Worm (Caenorhabditis elegans): ENCODE measurements around the gene F28C10.1.

DNA sequence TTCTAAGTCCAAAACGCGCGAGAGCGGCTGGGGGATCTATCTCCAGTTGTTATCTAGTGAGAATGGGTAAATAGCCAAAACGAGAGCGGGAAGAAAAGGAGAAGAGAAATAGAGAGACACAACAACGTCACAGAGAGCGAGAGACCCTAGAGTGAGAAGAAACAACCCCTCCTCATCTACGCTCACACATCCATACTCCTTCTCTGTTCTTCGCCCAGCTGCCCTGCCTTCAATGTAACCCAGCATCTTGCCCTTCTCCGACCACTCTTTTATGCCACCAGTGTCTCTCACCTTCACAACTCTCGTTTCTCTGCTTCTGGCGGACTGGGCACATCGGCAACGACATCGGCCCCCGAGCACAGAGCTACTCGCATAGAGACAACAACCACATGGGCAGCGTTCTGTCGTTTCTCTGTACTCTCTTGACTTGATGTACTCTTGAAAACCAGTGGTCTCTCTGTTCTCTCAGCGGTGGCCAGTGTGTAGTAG is 50.4 kb downstream of the F28C10.1 start:
- TF ChIP-seq ama-1 (optimal IDR thresholded peaks at IDR 0.05) (no peak), hmbx-1 (tag; optimal IDR thresholded peaks at IDR 0.05) (no peak), B0310.2 (tag; optimal IDR thresholded peaks at IDR 0.05) (no peak), tbx-11 (GFP tag; IDR thresholded peaks at IDR 0.05) (no peak), scrt-1 (GFP tag; IDR thresholded peaks at IDR 0.05) (peak; percentile 50; the same call in 1 of the 2 replicates), hmg-4 (GFP tag; optimal IDR thresholded peaks at IDR 0.05) (peak; percentile 96), tbx-37 (GFP tag; conservative IDR thresholded peaks at IDR 0.05) (no peak), ceh-13 (GFP tag; optimal IDR thresholded peaks at IDR 0.05) (no peak), pes-1 (GFP tag; IDR thresholded peaks at IDR 0.05) (0 out of 2 replicates have a peak, but pooled peaks have one; percentile 25)

Data from whole organism, early embryonic.